Fruit fly (Drosophila melanogaster) whole organism, embryonic: ENCODE data around the gene CG13482.
A peak's percentile ranks its signal among the peaks of the same experiment; 100 is the strongest.

ENCODE experiments used
- CG10979 ChIP-seq: fragments of 200-800 bp; sonication (Bioruptor generic); optimal IDR thresholded peaks from 2 replicates; lab custom pipeline; 2018; ENCODE audit warnings: missing biosample characterization, mild to moderate bottlenecking, missing genetic modification characterization, moderate library complexity
- CG11093 ChIP-seq: fragments of 200-800 bp; sonication (Bioruptor generic); IDR thresholded peaks from 3 replicates; pipeline ENCODE4 v1.3.6; 2022; ENCODE audit warnings: missing biosample characterization, missing genetic modification characterization
- CG11456 ChIP-seq: fragments of 200-800 bp; sonication (Bioruptor generic); IDR thresholded peaks from 3 replicates; pipeline ENCODE4 v1.3.6; 2022; ENCODE audit warnings: missing biosample characterization, missing genetic modification characterization
- CG1233 ChIP-seq: fragments of 200-800 bp; sonication (Bioruptor generic); optimal IDR thresholded peaks from 4 replicates; lab custom pipeline; 2018; ENCODE audit warnings: missing biosample characterization, mild to moderate bottlenecking, missing genetic modification characterization
- CG12769 ChIP-seq: fragments of 200-800 bp; sonication (Bioruptor generic); optimal IDR thresholded peaks from 2 replicates; lab custom pipeline; 2019; ENCODE audit warnings: missing biosample characterization, mild to moderate bottlenecking, missing genetic modification characterization, moderate library complexity
- CG16863 ChIP-seq: fragments of 200-800 bp; sonication (Bioruptor generic); optimal IDR thresholded peaks from 3 replicates; lab custom pipeline; 2016; ENCODE audit warnings: missing biosample characterization, missing genetic modification characterization
- CG18262 ChIP-seq: fragments of 200-800 bp; optimal IDR thresholded peaks from 3 replicates; lab custom pipeline; 2019; ENCODE audit warnings: missing biosample characterization, mild to moderate bottlenecking, missing genetic modification characterization, moderate library complexity
- CG18619 ChIP-seq: fragments of 200-800 bp; sonication (Bioruptor generic); optimal IDR thresholded peaks from 3 replicates; lab custom pipeline; 2017; ENCODE audit warnings: missing biosample characterization, mild to moderate bottlenecking, missing genetic modification characterization
- CG30020 ChIP-seq: fragments of 200-800 bp; optimal IDR thresholded peaks from 2 replicates; lab custom pipeline; 2019; ENCODE audit warnings: missing biosample characterization, mild to moderate bottlenecking, missing genetic modification characterization, moderate library complexity
- CG3163 ChIP-seq: fragments of 200-800 bp; sonication (Bioruptor generic); optimal IDR thresholded peaks from 3 replicates; lab custom pipeline; 2016; ENCODE audit warnings: missing biosample characterization, missing genetic modification characterization
- CG4404 ChIP-seq: fragments of 200-800 bp; sonication (Bioruptor generic); IDR thresholded peaks from 2 replicates; pipeline ENCODE4 v1.3.6; 2022; ENCODE audit warnings: missing biosample characterization, missing genetic modification characterization
- CG4424 ChIP-seq: fragments of 200-800 bp; sonication (Bioruptor generic); optimal IDR thresholded peaks from 3 replicates; lab custom pipeline; 2016; ENCODE audit warnings: missing biosample characterization, missing genetic modification characterization
- CG4820 ChIP-seq: fragments of 200-800 bp; sonication (Bioruptor generic); optimal IDR thresholded peaks from 3 replicates; lab custom pipeline; 2016; ENCODE audit warnings: missing biosample characterization, missing genetic modification characterization
- CG5245 ChIP-seq: fragments of 200-800 bp; sonication (Bioruptor generic); optimal IDR thresholded peaks from 3 replicates; lab custom pipeline; 2016; ENCODE audit warnings: missing biosample characterization, missing genetic modification characterization
- CG6254 ChIP-seq: fragments of 200-800 bp; sonication (Bioruptor generic); optimal IDR thresholded peaks from 3 replicates; lab custom pipeline; 2017; ENCODE audit warnings: mild to moderate bottlenecking, missing biosample characterization, missing genetic modification reagents, missing genetic modification characterization
- CG6683 ChIP-seq: fragments of 200-800 bp; sonication (Bioruptor generic); optimal IDR thresholded peaks from 2 replicates; lab custom pipeline; 2017; ENCODE audit warnings: missing biosample characterization, mild to moderate bottlenecking, missing genetic modification characterization, missing genetic modification reagents
- CG6813 ChIP-seq: fragments of 200-800 bp; sonication (Bioruptor generic); optimal IDR thresholded peaks from 2 replicates; lab custom pipeline; 2017; ENCODE audit warnings: missing biosample characterization, missing genetic modification characterization, mild to moderate bottlenecking, moderate library complexity, missing genetic modification reagents
- Dll ChIP-seq: fragments of 200-800 bp; sonication (Bioruptor generic); IDR thresholded peaks from 4 replicates; pipeline ENCODE4 v1.3.6; 2022; ENCODE audit warnings: missing biosample characterization, missing genetic modification characterization; ENCODE audit not compliant: partially characterized antibody
- Drgx ChIP-seq: fragments of 200-800 bp; sonication (Bioruptor generic); IDR thresholded peaks from 2 replicates; pipeline ENCODE4 v1.3.6; 2022; ENCODE audit warnings: missing biosample characterization, missing genetic modification characterization
- Fer3 ChIP-seq: fragments of 200-800 bp; sonication (Bioruptor generic); optimal IDR thresholded peaks from 2 replicates; lab custom pipeline; 2018; ENCODE audit warnings: missing biosample characterization, mild to moderate bottlenecking, missing genetic modification characterization, moderate library complexity
- HmgD ChIP-seq: fragments of 200-800 bp; sonication (Bioruptor generic); optimal IDR thresholded peaks from 3 replicates; lab custom pipeline; 2016; ENCODE audit warnings: missing biosample characterization, missing genetic modification characterization
- HmgZ ChIP-seq: fragments of 200-800 bp; sonication (Bioruptor generic); optimal IDR thresholded peaks from 2 replicates; lab custom pipeline; 2018; ENCODE audit warnings: missing biosample characterization, mild to moderate bottlenecking, missing genetic modification characterization
- Hr78 ChIP-seq, 2 experiments: fragments of 200-800 bp in 1 of 2; fragments of >200 bp in 1 of 2; sonication (Bioruptor generic) in 1 of 2; optimal IDR thresholded peaks; 2 replicates each; lab custom pipeline; 2017 to 2019; ENCODE audit warnings: missing biosample characterization in 2 of 2, missing genetic modification characterization in 2 of 2, mild to moderate bottlenecking in 1 of 2, moderate library complexity in 1 of 2
- Meics ChIP-seq: fragments of 200-800 bp; sonication (Bioruptor generic); optimal IDR thresholded peaks from 2 replicates; lab custom pipeline; 2017; ENCODE audit warnings: missing biosample characterization, mild to moderate bottlenecking, missing genetic modification characterization
- Oaz ChIP-seq: fragments of 200-800 bp; sonication (Bioruptor generic); IDR thresholded peaks from 2 replicates; pipeline ENCODE4 v1.3.6; 2022; ENCODE audit warnings: missing biosample characterization, missing genetic modification characterization
- Ptx1 ChIP-seq: fragments of 200-800 bp; sonication (Bioruptor generic); IDR thresholded peaks from 2 replicates; pipeline ENCODE4 v1.3.6; 2022; ENCODE audit warnings: missing biosample characterization, missing genetic modification characterization
- Scr ChIP-seq: fragments of 200-800 bp; sonication (Bioruptor generic); IDR thresholded peaks from 2 replicates; pipeline ENCODE4 v1.3.6; 2022; ENCODE audit warnings: missing biosample characterization, missing genetic modification characterization; ENCODE audit not compliant: partially characterized antibody
- Sox100B ChIP-seq: fragments of 200-800 bp; sonication (Bioruptor generic); optimal IDR thresholded peaks from 3 replicates; lab custom pipeline; 2018; ENCODE audit warnings: missing biosample characterization, mild to moderate bottlenecking, missing genetic modification characterization
- TFAM ChIP-seq: fragments of 200-800 bp; sonication (Bioruptor generic); optimal IDR thresholded peaks from 2 replicates; lab custom pipeline; 2017; ENCODE audit warnings: missing biosample characterization, missing genetic modification characterization, inconsistent platforms
- Trl ChIP-seq, 3 experiments: fragments of >200 bp in 2 of 3; fragments of 200-800 bp in 1 of 3; sonication (Bioruptor generic) in 1 of 3; optimal IDR thresholded peaks; 2 replicates in 1 of 3; 3 replicates in 2 of 3; lab custom pipeline; 2016 to 2017; ENCODE audit warnings: missing biosample characterization in 1 of 3, missing genetic modification characterization in 1 of 3
- br ChIP-seq: fragments of >200 bp; optimal IDR thresholded peaks from 2 replicates; lab custom pipeline; 2017
- crp ChIP-seq, 2 experiments: fragments of 200-800 bp; sonication (Bioruptor generic); optimal IDR thresholded peaks; 2 replicates in 1 of 2; 3 replicates in 1 of 2; lab custom pipeline; 2017; ENCODE audit warnings: missing biosample characterization in 2 of 2, missing genetic modification characterization in 2 of 2, mild to moderate bottlenecking in 1 of 2, moderate library complexity in 1 of 2
- dati ChIP-seq: fragments of 200-800 bp; sonication (Bioruptor generic); IDR thresholded peaks from 2 replicates; pipeline ENCODE4 v1.3.6; 2022; ENCODE audit warnings: missing biosample characterization, missing genetic modification characterization
- dysf ChIP-seq: fragments of 200-800 bp; sonication (Bioruptor generic); IDR thresholded peaks from 3 replicates; pipeline ENCODE4 v1.3.6; 2022; ENCODE audit warnings: missing biosample characterization, missing genetic modification characterization
- ind ChIP-seq: fragments of 200-800 bp; sonication (Bioruptor generic); optimal IDR thresholded peaks from 3 replicates; lab custom pipeline; 2016; ENCODE audit warnings: missing biosample characterization, missing genetic modification characterization
- insv ChIP-seq, 2 experiments: fragments of 200-800 bp; sonication (Bioruptor generic); optimal IDR thresholded peaks; 3 replicates each; lab custom pipeline; 2016 to 2018; ENCODE audit warnings: missing biosample characterization in 2 of 2, missing genetic modification characterization in 2 of 2
- ken ChIP-seq: fragments of 200-800 bp; sonication (Bioruptor generic); IDR thresholded peaks from 3 replicates; pipeline ENCODE4 v1.3.6; 2022; ENCODE audit warnings: missing biosample characterization, missing genetic modification characterization
- klu ChIP-seq: fragments of 200-800 bp; sonication (Bioruptor generic); IDR thresholded peaks from 2 replicates; pipeline ENCODE4 v1.3.6; 2022; ENCODE audit warnings: missing biosample characterization, missing genetic modification characterization
- nerfin-1 ChIP-seq: fragments of 200-800 bp; sonication (Bioruptor generic); optimal IDR thresholded peaks from 3 replicates; lab custom pipeline; 2019; ENCODE audit warnings: missing biosample characterization, mild to moderate bottlenecking, missing genetic modification characterization, moderate library complexity
- nom ChIP-seq: fragments of 200-800 bp; sonication (Bioruptor generic); optimal IDR thresholded peaks from 2 replicates; lab custom pipeline; 2017; ENCODE audit warnings: missing biosample characterization, missing genetic modification characterization, mild to moderate bottlenecking, moderate library complexity, missing genetic modification reagents
- pan ChIP-seq, 4 experiments: fragments of >200 bp in 3 of 4; fragments of 200-800 bp in 1 of 4; sonication (Bioruptor generic) in 1 of 4; optimal IDR thresholded peaks in 3 of 4; IDR thresholded peaks in 1 of 4; 2 replicates each; pipeline versions ENCODE4 v1.3.6 to Lab custom; 2017 to 2022; ENCODE audit warnings: missing biosample characterization in 2 of 4, missing genetic modification characterization in 2 of 4, mixed read lengths in 1 of 4
- pita ChIP-seq: fragments of 200-800 bp; sonication (Bioruptor generic); optimal IDR thresholded peaks from 2 replicates; lab custom pipeline; 2017; ENCODE audit warnings: missing biosample characterization, mild to moderate bottlenecking, missing genetic modification characterization
- repo ChIP-seq: fragments of 200-800 bp; sonication (Bioruptor generic); optimal IDR thresholded peaks from 2 replicates; lab custom pipeline; 2016; ENCODE audit warnings: missing biosample characterization, missing genetic modification characterization
- rib ChIP-seq: fragments of 200-800 bp; sonication (Bioruptor generic); IDR thresholded peaks from 2 replicates; pipeline ENCODE4 v1.3.6; 2022; ENCODE audit warnings: missing biosample characterization, missing genetic modification characterization
- row ChIP-seq: fragments of 200-800 bp; sonication (Bioruptor generic); IDR thresholded peaks from 3 replicates; pipeline ENCODE4 v1.3.6; 2022; ENCODE audit warnings: missing biosample characterization, missing genetic modification characterization
- schlank ChIP-seq: fragments of 200-800 bp; sonication (Bioruptor generic); optimal IDR thresholded peaks from 2 replicates; lab custom pipeline; 2018; ENCODE audit warnings: missing biosample characterization, mild to moderate bottlenecking, missing genetic modification characterization
- sr ChIP-seq: fragments of 200-800 bp; sonication (Bioruptor generic); IDR thresholded peaks from 3 replicates; pipeline ENCODE4 v1.3.6; 2022; ENCODE audit warnings: missing biosample characterization, missing genetic modification characterization
- toy ChIP-seq: fragments of 200-800 bp; sonication (Bioruptor generic); IDR thresholded peaks from 2 replicates; pipeline ENCODE4 v1.3.6; 2022; ENCODE audit warnings: missing biosample characterization, missing genetic modification characterization
- unpg ChIP-seq: fragments of 200-800 bp; sonication (Bioruptor generic); optimal IDR thresholded peaks from 3 replicates; lab custom pipeline; 2018; ENCODE audit warnings: missing biosample characterization, mild to moderate bottlenecking, missing genetic modification characterization, moderate library complexity

CG13482 gene

DNA sequence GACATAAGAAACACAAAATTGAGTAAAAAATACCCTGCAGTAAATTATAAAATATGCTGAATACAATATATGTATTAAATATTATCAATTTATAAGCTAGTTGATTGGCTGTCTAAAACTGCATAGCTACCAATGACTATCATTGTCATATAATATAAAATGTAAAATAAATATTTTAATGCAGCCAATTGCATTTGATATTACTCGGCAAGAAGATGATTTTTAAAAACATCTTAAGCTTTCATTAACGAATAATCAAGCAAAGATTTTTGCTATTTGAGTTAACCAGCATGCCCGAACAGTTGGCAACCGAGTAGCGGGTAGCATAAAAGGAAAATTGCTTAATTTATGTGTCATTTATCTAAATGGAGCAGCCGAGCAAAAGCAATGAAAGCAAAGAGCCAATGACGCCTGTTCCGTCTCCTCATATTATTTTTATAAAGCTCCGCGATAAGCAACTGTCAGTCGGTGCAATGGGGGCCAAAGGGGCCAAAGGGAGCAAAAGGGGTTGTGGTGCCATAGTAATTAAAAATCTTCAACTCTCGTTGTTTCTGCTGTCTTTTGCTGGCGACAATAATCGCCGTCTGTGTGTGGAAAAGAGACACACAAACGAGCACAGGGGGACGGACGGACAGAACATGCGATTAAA, 34.1 kb downstream of the CG13482 start (continued):
- no peak for TF ChIP-seq CG6813 (GFP tag; lab: Kevin White, UChicago)
- no peak for TF ChIP-seq ken (GFP tag; lab: Robert Waterston, UW)
- TF ChIP-seq insv (GFP tag; optimal IDR thresholded peaks at IDR 0.05; lab: Kevin White, UChicago): no peak
- TF ChIP-seq Meics: peak; percentile 38
- 0 out of 2 replicates have a peak, but pooled peaks have one; percentile 35 for TF ChIP-seq Drgx (GFP tag; lab: Robert Waterston, UW)
- no peak for TF ChIP-seq nerfin-1 (tag; lab: Kevin White, UChicago)
- TF ChIP-seq CG4424 (GFP tag; lab: Kevin White, UChicago): peak; percentile 34
- TF ChIP-seq Sox100B (GFP tag; lab: Kevin White, UChicago): peak; percentile 70
- peak; percentile 4 for TF ChIP-seq CG5245 (GFP tag; lab: Kevin White, UChicago)
- TF ChIP-seq crp (GFP tag; optimal IDR thresholded peaks at IDR 0.05; lab: Kevin White, UChicago): no peak
- TF ChIP-seq CG4820 (GFP tag; lab: Kevin White, UChicago): peak; percentile 25
- TF ChIP-seq Ptx1 (GFP tag; lab: Robert Waterston, UW): peak; percentile 53
- TF ChIP-seq CG6254 (GFP tag; lab: Kevin White, UChicago): no peak
- no peak for TF ChIP-seq CG1233
- TF ChIP-seq CG3163 (GFP tag; lab: Kevin White, UChicago): no peak
- no peak for TF ChIP-seq CG11456
- peak; percentile 54 for TF ChIP-seq unpg (GFP tag; lab: Kevin White, UChicago)
- TF ChIP-seq schlank: no peak
- no peak for TF ChIP-seq Trl (optimal IDR thresholded peaks at IDR 0.05; lab: Kevin White, UChicago)
- no peak for TF ChIP-seq Trl (GFP tag; optimal IDR thresholded peaks at IDR 0.05; lab: Kevin White, UChicago)
- no peak for TF ChIP-seq CG12769 (tag; lab: Kevin White, UChicago)
- TF ChIP-seq pita (GFP tag; lab: Kevin White, UChicago): no peak
- TF ChIP-seq rib (GFP tag; lab: Robert Waterston, UW): no peak
- no peak for TF ChIP-seq Dll (GFP tag; lab: Robert Waterston, UW)
- TF ChIP-seq CG6683 (GFP tag; lab: Kevin White, UChicago): no peak
- no peak for TF ChIP-seq repo (GFP tag; lab: Kevin White, UChicago)
- TF ChIP-seq klu: no peak
- no peak for TF ChIP-seq Oaz (GFP tag; lab: Robert Waterston, UW)
- no peak for TF ChIP-seq CG11093 (GFP tag; lab: Robert Waterston, UW)
- peak; percentile 36 for TF ChIP-seq ind (GFP tag; lab: Kevin White, UChicago)
- TF ChIP-seq dysf (GFP tag; lab: Robert Waterston, UW): peak; percentile 59; the same call in 2 of the 3 replicates
- no peak for TF ChIP-seq HmgD (GFP tag; lab: Kevin White, UChicago)
- no peak for TF ChIP-seq dati (GFP tag; lab: Robert Waterston, UW)
- no peak for TF ChIP-seq nom (GFP tag; lab: Kevin White, UChicago)
- no peak for TF ChIP-seq Fer3
- no peak for TF ChIP-seq toy (GFP tag; lab: Robert Waterston, UW)
- peak; percentile 70 for TF ChIP-seq CG18262
- TF ChIP-seq pan (optimal IDR thresholded peaks at IDR 0.05; lab: Kevin White, UChicago): no peak
- TF ChIP-seq pan (GFP tag; optimal IDR thresholded peaks at IDR 0.05 in 1 of 2, IDR thresholded peaks at IDR 0.05 in 1 of 2): no peak
- peak; percentile 46; the same call in 2 of the 3 replicates for TF ChIP-seq row (GFP tag; lab: Robert Waterston, UW)
- TF ChIP-seq Scr (GFP tag; lab: Robert Waterston, UW): no peak
- TF ChIP-seq br: no peak
- no peak for TF ChIP-seq sr (GFP tag; lab: Robert Waterston, UW)
- TF ChIP-seq CG30020 (tag; lab: Kevin White, UChicago): peak; percentile 7
- TF ChIP-seq HmgZ (tag; lab: Kevin White, UChicago): no peak
- TF ChIP-seq CG16863: no peak
- TF ChIP-seq TFAM (GFP tag; lab: Kevin White, UChicago): no peak
- TF ChIP-seq CG18619 (GFP tag; lab: Kevin White, UChicago): peak; percentile 7
- TF ChIP-seq CG10979 (tag; lab: Kevin White, UChicago): peak; percentile 45
- TF ChIP-seq CG4404 (GFP tag; lab: Robert Waterston, UW): no peak
- no peak for TF ChIP-seq Hr78 (GFP tag; optimal IDR thresholded peaks at IDR 0.05; lab: Kevin White, UChicago)
